Fruit fly (Drosophila melanogaster): ENCODE results near the gene CG9674.

CG9674 gene

dm6 chr3L:16803708-16804350 is 3.7 kb downstream of the CG9674 start:
- TF ChIP-seq EcR (GFP tag; optimal IDR thresholded peaks at IDR 0.05) (no peak), CG8478 (optimal IDR thresholded peaks at IDR 0.05) (no peak), pan (optimal IDR thresholded peaks at IDR 0.05) (no peak), psq (optimal IDR thresholded peaks at IDR 0.05) (no peak), Dll (optimal IDR thresholded peaks at IDR 0.05) (no peak), usp (GFP tag; optimal IDR thresholded peaks at IDR 0.05) (no peak)

dm6 chr3L:16803273-16803672 is 4.3 kb downstream of the CG9674 start:
- TF ChIP-seq psq (optimal IDR thresholded peaks at IDR 0.05) = no peak
- TF ChIP-seq EcR (GFP tag; optimal IDR thresholded peaks at IDR 0.05) = no peak

dm6 chr3L:16801499-16802452 is 5.8 kb downstream of the CG9674 start:
- peak; percentile 29 for TF ChIP-seq pan (optimal IDR thresholded peaks at IDR 0.05)
- TF ChIP-seq psq (optimal IDR thresholded peaks at IDR 0.05) = no peak

- TF ChIP-seq usp (GFP tag; optimal IDR thresholded peaks at IDR 0.05) (no peak), CG8478 (optimal IDR thresholded peaks at IDR 0.05) (no peak), psq (optimal IDR thresholded peaks at IDR 0.05) (no peak), pan (optimal IDR thresholded peaks at IDR 0.05) (no peak), Dll (optimal IDR thresholded peaks at IDR 0.05) (no peak), EcR (GFP tag; optimal IDR thresholded peaks at IDR 0.05) (no peak)
Observed at dm6 chr3L:16800026-16800425, 7.5 kb downstream of the CG9674 start.

dm6 chr3L:16796603-16797002 is 10.9 kb downstream of the CG9674 start:
- TF ChIP-seq CG8478 (optimal IDR thresholded peaks at IDR 0.05) = no peak
- no peak for TF ChIP-seq psq (optimal IDR thresholded peaks at IDR 0.05)
- no peak for TF ChIP-seq pan (optimal IDR thresholded peaks at IDR 0.05)
- TF ChIP-seq EcR (GFP tag; optimal IDR thresholded peaks at IDR 0.05) = no peak
- no peak for TF ChIP-seq usp (GFP tag; optimal IDR thresholded peaks at IDR 0.05)
- no peak for TF ChIP-seq Dll (optimal IDR thresholded peaks at IDR 0.05)

dm6 chr3L:16786728-16787127 is 20.8 kb downstream of the CG9674 start, which contains the start of gene eIF3e:
Gene eIF3e (minus strand): TSS chr3L:16786941.
- no peak for TF ChIP-seq Dll (optimal IDR thresholded peaks at IDR 0.05)
- TF ChIP-seq usp (GFP tag; optimal IDR thresholded peaks at IDR 0.05) = no peak
- TF ChIP-seq CG8478 (optimal IDR thresholded peaks at IDR 0.05) = no peak
- TF ChIP-seq EcR (GFP tag; optimal IDR thresholded peaks at IDR 0.05) = no peak
- no peak for TF ChIP-seq psq (optimal IDR thresholded peaks at IDR 0.05)
- TF ChIP-seq pan (optimal IDR thresholded peaks at IDR 0.05) = no peak

- TF ChIP-seq psq (optimal IDR thresholded peaks at IDR 0.05) (no peak), Dll (optimal IDR thresholded peaks at IDR 0.05) (no peak), usp (GFP tag; optimal IDR thresholded peaks at IDR 0.05) (no peak), pan (optimal IDR thresholded peaks at IDR 0.05) (no peak), EcR (GFP tag; optimal IDR thresholded peaks at IDR 0.05) (no peak), CG8478 (optimal IDR thresholded peaks at IDR 0.05) (no peak)
Observed at dm6 chr3L:16782789-16783188, 24.7 kb downstream of the CG9674 start, which contains the start of gene CG9706. Gene CG9706 (plus strand): TSS chr3L:16783010.

dm6 chr3L:16782218-16782763 is 25.2 kb downstream of the CG9674 start:
- no peak for TF ChIP-seq CG8478 (optimal IDR thresholded peaks at IDR 0.05)

- TF ChIP-seq psq (optimal IDR thresholded peaks at IDR 0.05) (no peak), EcR (GFP tag; optimal IDR thresholded peaks at IDR 0.05) (no peak), pan (optimal IDR thresholded peaks at IDR 0.05) (no peak), Dll (optimal IDR thresholded peaks at IDR 0.05) (no peak), usp (GFP tag; optimal IDR thresholded peaks at IDR 0.05) (no peak), CG8478 (optimal IDR thresholded peaks at IDR 0.05) (no peak)
Observed at dm6 chr3L:16780317-16780716, 27.2 kb downstream of the CG9674 start.

dm6 chr3L:16779704-16780173 is 27.8 kb downstream of the CG9674 start, which contains the start of the genes mus302 and CG9705:
Gene mus302 (minus strand): TSS chr3L:16779736.
Gene CG9705 (plus strand): TSS chr3L:16780100.
- TF ChIP-seq pan (optimal IDR thresholded peaks at IDR 0.05) (no peak), Dll (optimal IDR thresholded peaks at IDR 0.05) (no peak), psq (optimal IDR thresholded peaks at IDR 0.05) (no peak), EcR (GFP tag; optimal IDR thresholded peaks at IDR 0.05) (no peak), CG8478 (optimal IDR thresholded peaks at IDR 0.05) (no peak), usp (GFP tag; optimal IDR thresholded peaks at IDR 0.05) (no peak)

dm6 chr3L:16772755-16773523 is 34.6 kb downstream of the CG9674 start:
- TF ChIP-seq CG8478 (optimal IDR thresholded peaks at IDR 0.05) = no peak
- TF ChIP-seq psq (optimal IDR thresholded peaks at IDR 0.05) = no peak
- no peak for TF ChIP-seq pan (optimal IDR thresholded peaks at IDR 0.05)
- TF ChIP-seq EcR (GFP tag; optimal IDR thresholded peaks at IDR 0.05) = no peak
- TF ChIP-seq Dll (optimal IDR thresholded peaks at IDR 0.05) = no peak
- no peak for TF ChIP-seq usp (GFP tag; optimal IDR thresholded peaks at IDR 0.05)
